Worm (Caenorhabditis elegans) whole organism, early embryonic: ENCODE data around the gene idh-1.

Experiments
- B0310.2 ChIP-seq: sonication (generic microtip); optimal IDR thresholded peaks from 2 replicates; lab custom pipeline; 2016; ENCODE audit warnings: mild to moderate bottlenecking, missing genetic modification characterization, missing compliant biosample characterization
- F13C5.2 ChIP-seq: sonication (generic microtip); optimal IDR thresholded peaks from 2 replicates; lab custom pipeline; 2017; ENCODE audit warnings: mild to moderate bottlenecking, missing genetic modification characterization, inconsistent platforms, missing compliant biosample characterization
- aly-1 ChIP-seq: sonication (generic microtip); optimal IDR thresholded peaks from 2 replicates; lab custom pipeline; 2016; ENCODE audit warnings: missing genetic modification characterization, missing compliant biosample characterization
- ama-1 ChIP-seq: fragments of 150-350 bp; optimal IDR thresholded peaks from 2 replicates; lab custom pipeline; 2014
- ceh-13 ChIP-seq: fragments of 200-800 bp; sonication (Bioruptor generic); optimal IDR thresholded peaks from 2 replicates; lab custom pipeline; 2018; ENCODE audit warnings: mild to moderate bottlenecking, missing genetic modification characterization, missing compliant biosample characterization
- ceh-36 ChIP-seq: sonication (generic microtip); optimal IDR thresholded peaks from 2 replicates; lab custom pipeline; 2016; ENCODE audit warnings: missing genetic modification characterization, inconsistent platforms, missing compliant biosample characterization
- ets-7 ChIP-seq: sonication (generic microtip); optimal IDR thresholded peaks from 2 replicates; lab custom pipeline; 2016; ENCODE audit warnings: missing genotype, missing genetic modification characterization, missing compliant biosample characterization
- flt-1 ChIP-seq: fragments of 200-800 bp; sonication (Bioruptor generic); IDR thresholded peaks from 2 replicates; pipeline ENCODE4 v1.3.6; 2022; ENCODE audit warnings: missing genetic modification characterization, missing compliant biosample characterization
- hmbx-1 ChIP-seq: sonication (generic microtip); optimal IDR thresholded peaks from 2 replicates; lab custom pipeline; 2016; ENCODE audit warnings: mild to moderate bottlenecking, missing genetic modification characterization, missing compliant biosample characterization
- hmg-4 ChIP-seq: fragments of 200-800 bp; sonication (Bioruptor generic); optimal IDR thresholded peaks from 2 replicates; lab custom pipeline; 2018; ENCODE audit warnings: mild to moderate bottlenecking, missing genetic modification characterization, missing compliant biosample characterization
- hnd-1 ChIP-seq: sonication (generic microtip); optimal IDR thresholded peaks from 2 replicates; lab custom pipeline; 2016; ENCODE audit warnings: missing genetic modification characterization, missing compliant biosample characterization
- pes-1 ChIP-seq: fragments of 200-800 bp; sonication (Bioruptor generic); IDR thresholded peaks from 2 replicates; pipeline ENCODE4 v1.3.6; 2022; ENCODE audit warnings: missing genetic modification reagents, missing genetic modification characterization, missing compliant biosample characterization
- scrt-1 ChIP-seq: fragments of 200-800 bp; sonication (Bioruptor generic); IDR thresholded peaks from 2 replicates; pipeline ENCODE4 v1.3.6; 2022; ENCODE audit warnings: missing genetic modification characterization, missing compliant biosample characterization
- sea-1 ChIP-seq: fragments of 200-800 bp; sonication (Bioruptor generic); conservative IDR thresholded peaks from 2 replicates; pipeline ENCODE4 v1.3.6; 2022; ENCODE audit warnings: missing genetic modification characterization, missing compliant biosample characterization
- tbx-11 ChIP-seq: fragments of 200-800 bp; sonication (Bioruptor generic); IDR thresholded peaks from 2 replicates; pipeline ENCODE4 v1.3.6; 2022; ENCODE audit warnings: missing genetic modification characterization, missing compliant biosample characterization
- tbx-37 ChIP-seq: fragments of 200-800 bp; sonication (Bioruptor generic); conservative IDR thresholded peaks from 2 replicates; pipeline ENCODE4 v1.3.6; 2022; ENCODE audit warnings: missing genetic modification reagents, missing genetic modification characterization, missing compliant biosample characterization
- tra-4 ChIP-seq: sonication (generic microtip); optimal IDR thresholded peaks from 2 replicates; lab custom pipeline; 2017; ENCODE audit warnings: missing genetic modification characterization, missing compliant biosample characterization

idh-1 gene

DNA sequence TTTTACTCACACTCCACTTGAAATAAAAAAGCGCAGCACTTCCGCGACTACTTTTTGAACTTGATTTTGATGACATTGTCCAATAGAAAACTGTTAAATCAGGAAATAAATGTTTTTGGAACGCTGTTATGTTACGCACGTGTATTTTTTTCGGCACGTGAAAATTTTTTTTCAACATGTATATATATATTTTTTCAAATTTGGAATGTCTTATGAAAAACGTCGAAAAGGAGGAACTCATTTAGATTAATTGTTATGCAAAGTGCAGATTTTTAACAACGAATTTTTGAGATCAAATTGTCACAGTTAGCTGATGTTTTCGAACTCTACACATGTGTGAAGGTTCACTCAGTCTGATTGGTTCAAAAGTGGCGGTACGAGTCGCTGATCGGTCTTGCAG lies 42.4 kb downstream of the idh-1 start, which contains the start of gene F56D5.2:
Gene F56D5.2 (minus strand): TSS at position 101 of the 400 bp plus-strand sequence.
- TF ChIP-seq aly-1 (tag; lab: Kevin White, UChicago) (no peak), B0310.2 (tag; lab: Kevin White, UChicago) (no peak), hmbx-1 (tag; lab: Kevin White, UChicago) (no peak), tbx-37 (GFP tag; lab: Robert Waterston, UW) (no peak), tbx-11 (GFP tag; lab: Robert Waterston, UW) (no peak), scrt-1 (GFP tag; lab: Robert Waterston, UW) (no peak), ama-1 (lab: Kevin White, UChicago) (no peak)

- no peak for TF ChIP-seq pes-1 (GFP tag; lab: Robert Waterston, UW)
- no peak for TF ChIP-seq flt-1 (GFP tag; lab: Robert Waterston, UW)
- no peak for TF ChIP-seq hmbx-1 (tag; lab: Kevin White, UChicago)
- TF ChIP-seq B0310.2 (tag; lab: Kevin White, UChicago): no peak
- no peak for TF ChIP-seq ceh-13
- TF ChIP-seq ets-7: no peak
- TF ChIP-seq ceh-36: no peak
- TF ChIP-seq aly-1 (tag; lab: Kevin White, UChicago): no peak
These were observed 43.6 kb downstream of the idh-1 start, which contains the start of gene F56D5.3 for ce11 chrIV:9397278-9397677. Gene F56D5.3 (plus strand): TSS chrIV:9397578.

ce11 chrIV:9396118-9396517 lies 44.8 kb downstream of the idh-1 start, which contains the start of gene col-121:
Gene col-121 (minus strand): TSS chrIV:9396218.
- TF ChIP-seq ceh-36 (no peak), pes-1 (GFP tag; lab: Robert Waterston, UW) (no peak), sea-1 (no peak), tbx-11 (GFP tag; lab: Robert Waterston, UW) (no peak), B0310.2 (tag; lab: Kevin White, UChicago) (no peak), hmg-4 (GFP tag; lab: Kevin White, UChicago) (no peak), tbx-37 (GFP tag; lab: Robert Waterston, UW) (no peak), ceh-13 (no peak), F13C5.2 (tag; lab: Kevin White, UChicago) (no peak), hmbx-1 (tag; lab: Kevin White, UChicago) (no peak), hnd-1 (tag; lab: Kevin White, UChicago) (no peak), scrt-1 (GFP tag; lab: Robert Waterston, UW) (no peak), aly-1 (tag; lab: Kevin White, UChicago) (no peak), ama-1 (lab: Kevin White, UChicago) (no peak), ets-7 (no peak), tra-4 (tag; lab: Kevin White, UChicago) (no peak), flt-1 (GFP tag; lab: Robert Waterston, UW) (no peak)
